Fruit fly (Drosophila melanogaster) whole organism, embryonic: ENCODE data around the gene CG11596.
A peak's percentile ranks its signal among the peaks of the same experiment; 100 is the strongest.

Source experiments
- Abd-B ChIP-seq: fragments of 200-800 bp; sonication (Bioruptor generic); optimal IDR thresholded peaks from 2 replicates; lab custom pipeline; 2018; ENCODE audit warnings: missing biosample characterization, mild to moderate bottlenecking, missing genetic modification characterization, moderate library complexity
- Aef1 ChIP-seq: fragments of 200-800 bp; sonication (Bioruptor generic); IDR thresholded peaks from 3 replicates; pipeline ENCODE4 v1.3.6; 2022; ENCODE audit warnings: missing biosample characterization, missing genetic modification characterization
- Blimp-1 ChIP-seq: fragments of 200-800 bp; sonication (Bioruptor generic); optimal IDR thresholded peaks from 3 replicates; lab custom pipeline; 2018; ENCODE audit warnings: missing biosample characterization, missing genetic modification characterization, mild to moderate bottlenecking, moderate library complexity, missing genetic modification reagents
- CG1024 ChIP-seq: fragments of 200-800 bp; sonication (Bioruptor generic); IDR thresholded peaks from 2 replicates; pipeline ENCODE4 v1.3.6; 2022; ENCODE audit warnings: missing biosample characterization, missing genetic modification characterization
- CG10366 ChIP-seq: fragments of 200-800 bp; sonication (Bioruptor generic); IDR thresholded peaks from 2 replicates; pipeline ENCODE4 v1.3.6; 2022; ENCODE audit warnings: missing biosample characterization, missing genetic modification characterization
- CG10462 ChIP-seq: fragments of 200-800 bp; sonication (Bioruptor generic); optimal IDR thresholded peaks from 2 replicates; lab custom pipeline; 2016; ENCODE audit warnings: missing biosample characterization, missing genetic modification characterization
- CG10543 ChIP-seq: fragments of 200-800 bp; sonication (Bioruptor generic); optimal IDR thresholded peaks from 3 replicates; lab custom pipeline; 2017; ENCODE audit warnings: missing biosample characterization, mild to moderate bottlenecking, missing genetic modification characterization, moderate library complexity
- CG10654 ChIP-seq: fragments of 200-800 bp; sonication (Bioruptor generic); optimal IDR thresholded peaks from 2 replicates; lab custom pipeline; 2016; ENCODE audit warnings: missing biosample characterization, missing genetic modification characterization
- CG12155 ChIP-seq: fragments of 200-800 bp; sonication (Bioruptor generic); optimal IDR thresholded peaks from 3 replicates; lab custom pipeline; 2016; ENCODE audit warnings: missing biosample characterization, missing genetic modification characterization
- CG12769 ChIP-seq: fragments of 200-800 bp; sonication (Bioruptor generic); optimal IDR thresholded peaks from 2 replicates; lab custom pipeline; 2019; ENCODE audit warnings: missing biosample characterization, mild to moderate bottlenecking, missing genetic modification characterization, moderate library complexity
- CG13424 ChIP-seq: fragments of 200-800 bp; sonication (Bioruptor generic); optimal IDR thresholded peaks from 2 replicates; lab custom pipeline; 2019; ENCODE audit warnings: missing biosample characterization, mild to moderate bottlenecking, missing genetic modification characterization, moderate library complexity
- CG13775 ChIP-seq: fragments of 200-800 bp; sonication (Bioruptor generic); optimal IDR thresholded peaks from 3 replicates; lab custom pipeline; 2017; ENCODE audit warnings: missing biosample characterization, mild to moderate bottlenecking, missing genetic modification characterization
- CG15479 ChIP-seq: fragments of 200-800 bp; sonication (Bioruptor generic); optimal IDR thresholded peaks from 3 replicates; lab custom pipeline; 2019; ENCODE audit warnings: missing biosample characterization, mild to moderate bottlenecking, missing genetic modification characterization, moderate library complexity
- CG16863 ChIP-seq: fragments of 200-800 bp; sonication (Bioruptor generic); optimal IDR thresholded peaks from 3 replicates; lab custom pipeline; 2016; ENCODE audit warnings: missing biosample characterization, missing genetic modification characterization
- CG18011 ChIP-seq: fragments of 200-800 bp; sonication (Bioruptor generic); optimal IDR thresholded peaks from 2 replicates; lab custom pipeline; 2017; ENCODE audit warnings: missing biosample characterization, missing genetic modification characterization, mild to moderate bottlenecking, moderate library complexity, missing genotype
- CG43689 ChIP-seq: fragments of 200-800 bp; sonication (Bioruptor generic); IDR thresholded peaks from 2 replicates; pipeline ENCODE4 v1.3.6; 2022; ENCODE audit warnings: missing biosample characterization, missing genetic modification characterization
- CG4617 ChIP-seq: fragments of 200-800 bp; sonication (Bioruptor generic); optimal IDR thresholded peaks from 3 replicates; lab custom pipeline; 2016; ENCODE audit warnings: missing biosample characterization, missing genetic modification characterization, borderline replicate concordance
- CG4707 ChIP-seq: fragments of 200-800 bp; sonication (Bioruptor generic); optimal IDR thresholded peaks from 2 replicates; lab custom pipeline; 2018; ENCODE audit warnings: missing biosample characterization, mild to moderate bottlenecking, missing genetic modification characterization, moderate library complexity
- CG4854 ChIP-seq: fragments of 200-800 bp; sonication (Bioruptor generic); optimal IDR thresholded peaks from 2 replicates; lab custom pipeline; 2016; ENCODE audit warnings: missing biosample characterization, missing genetic modification characterization, inconsistent platforms
- CG6654 ChIP-seq: fragments of 200-800 bp; sonication (Bioruptor generic); optimal IDR thresholded peaks from 2 replicates; lab custom pipeline; 2017; ENCODE audit warnings: missing biosample characterization, mild to moderate bottlenecking, missing genetic modification characterization
- CG8359 ChIP-seq: fragments of 200-800 bp; sonication (Bioruptor generic); optimal IDR thresholded peaks from 2 replicates; lab custom pipeline; 2017; ENCODE audit warnings: missing biosample characterization, mild to moderate bottlenecking, missing genetic modification characterization, borderline replicate concordance
- CG8765 ChIP-seq: fragments of 200-800 bp; sonication (Bioruptor generic); IDR thresholded peaks from 2 replicates; pipeline ENCODE4 v1.3.6; 2022; ENCODE audit warnings: missing biosample characterization, missing genetic modification characterization
- CG9437 ChIP-seq: fragments of 200-800 bp; sonication (Bioruptor generic); optimal IDR thresholded peaks from 2 replicates; lab custom pipeline; 2018; ENCODE audit warnings: missing biosample characterization, mild to moderate bottlenecking, missing genetic modification characterization
- CkIIα-i1 ChIP-seq: fragments of 200-800 bp; sonication (Bioruptor generic); IDR thresholded peaks from 2 replicates; pipeline ENCODE4 v1.3.6; 2022; ENCODE audit warnings: missing biosample characterization, missing genetic modification characterization
- Deaf1 ChIP-seq: fragments of 200-800 bp; optimal IDR thresholded peaks from 3 replicates; lab custom pipeline; 2019; ENCODE audit warnings: missing biosample characterization, mild to moderate bottlenecking, missing genetic modification characterization, moderate library complexity
- Ets97D ChIP-seq: fragments of 200-800 bp; sonication (Bioruptor generic); optimal IDR thresholded peaks from 3 replicates; lab custom pipeline; 2016; ENCODE audit warnings: missing biosample characterization, missing genetic modification characterization
- Gug ChIP-seq: fragments of 200-800 bp; sonication (Bioruptor generic); IDR thresholded peaks from 4 replicates; pipeline ENCODE4 v1.3.6; 2022; ENCODE audit warnings: missing biosample characterization, missing genetic modification characterization
- H2.0 ChIP-seq: fragments of 200-800 bp; sonication (Bioruptor generic); IDR thresholded peaks from 2 replicates; pipeline ENCODE4 v1.3.6; 2022; ENCODE audit warnings: missing biosample characterization, missing genetic modification characterization
- HmgD ChIP-seq: fragments of 200-800 bp; sonication (Bioruptor generic); optimal IDR thresholded peaks from 3 replicates; lab custom pipeline; 2016; ENCODE audit warnings: missing biosample characterization, missing genetic modification characterization
- Lim3 ChIP-seq: fragments of 200-800 bp; sonication (Bioruptor generic); IDR thresholded peaks from 2 replicates; pipeline ENCODE4 v1.3.6; 2022; ENCODE audit warnings: missing biosample characterization, missing genetic modification characterization
- Mad ChIP-seq: fragments of 200-800 bp; sonication (Bioruptor generic); optimal IDR thresholded peaks from 2 replicates; lab custom pipeline; 2016; ENCODE audit warnings: missing biosample characterization, missing genetic modification characterization
- NC2α ChIP-seq: fragments of 200-800 bp; sonication (Bioruptor generic); optimal IDR thresholded peaks from 2 replicates; lab custom pipeline; 2016; ENCODE audit warnings: missing biosample characterization, missing genetic modification characterization
- Sry-β ChIP-seq: fragments of 200-800 bp; sonication (Bioruptor generic); optimal IDR thresholded peaks from 2 replicates; lab custom pipeline; 2018; ENCODE audit warnings: missing biosample characterization, mild to moderate bottlenecking, missing genetic modification characterization, moderate library complexity
- Trl ChIP-seq, 3 experiments: fragments of >200 bp in 2 of 3; fragments of 200-800 bp in 1 of 3; sonication (Bioruptor generic) in 1 of 3; optimal IDR thresholded peaks; 2 replicates in 1 of 3; 3 replicates in 2 of 3; lab custom pipeline; 2016 to 2017; ENCODE audit warnings: missing biosample characterization in 1 of 3, missing genetic modification characterization in 1 of 3
- bsh ChIP-seq, 2 experiments: fragments of 200-800 bp; sonication (Bioruptor generic); optimal IDR thresholded peaks; 2 replicates each; lab custom pipeline; 2017 to 2018; ENCODE audit warnings: mild to moderate bottlenecking in 2 of 2, missing biosample characterization in 2 of 2, missing genetic modification characterization in 2 of 2, moderate library complexity in 1 of 2
- cato ChIP-seq: fragments of 200-800 bp; sonication (Bioruptor generic); optimal IDR thresholded peaks from 2 replicates; lab custom pipeline; 2016; ENCODE audit warnings: missing biosample characterization, missing genetic modification characterization, borderline replicate concordance
- caup ChIP-seq: fragments of 200-800 bp; sonication (Bioruptor generic); optimal IDR thresholded peaks from 3 replicates; lab custom pipeline; 2017; ENCODE audit warnings: missing biosample characterization, mild to moderate bottlenecking, missing genetic modification characterization, moderate library complexity; ENCODE audit not compliant: severe bottlenecking
- cg ChIP-seq: fragments of 200-800 bp; sonication (Bioruptor generic); optimal IDR thresholded peaks from 3 replicates; lab custom pipeline; 2019; ENCODE audit warnings: missing biosample characterization, mild to moderate bottlenecking, missing genetic modification characterization, moderate library complexity
- corto ChIP-seq: fragments of 200-800 bp; sonication (Bioruptor generic); optimal IDR thresholded peaks from 2 replicates; lab custom pipeline; 2016; ENCODE audit warnings: missing biosample characterization, mild to moderate bottlenecking, missing genetic modification characterization, moderate library complexity
- crol ChIP-seq: fragments of 200-800 bp; sonication (Bioruptor generic); IDR thresholded peaks from 2 replicates; pipeline ENCODE4 v1.3.6; 2022; ENCODE audit warnings: missing biosample characterization, missing genetic modification characterization
- disco-r ChIP-seq: fragments of 200-800 bp; sonication (Bioruptor generic); optimal IDR thresholded peaks from 2 replicates; lab custom pipeline; 2016; ENCODE audit warnings: missing biosample characterization, missing genetic modification characterization
- ewg ChIP-seq: fragments of 200-800 bp; sonication (Bioruptor generic); optimal IDR thresholded peaks from 3 replicates; lab custom pipeline; 2017; ENCODE audit warnings: mild to moderate bottlenecking, missing biosample characterization, missing genetic modification reagents, missing genetic modification characterization
- fd96Cb ChIP-seq: fragments of 200-800 bp; sonication (Bioruptor generic); optimal IDR thresholded peaks from 2 replicates; lab custom pipeline; 2018; ENCODE audit warnings: missing biosample characterization, mild to moderate bottlenecking, missing genetic modification characterization, moderate library complexity
- her ChIP-seq: fragments of 200-800 bp; sonication (Bioruptor generic); optimal IDR thresholded peaks from 2 replicates; lab custom pipeline; 2016; ENCODE audit warnings: missing biosample characterization, missing genetic modification characterization
- knrl ChIP-seq: fragments of 200-800 bp; sonication (Bioruptor generic); IDR thresholded peaks from 3 replicates; pipeline ENCODE4 v1.3.6; 2022; ENCODE audit warnings: missing biosample characterization, missing genetic modification characterization; ENCODE audit not compliant: partially characterized antibody
- nmo ChIP-seq: fragments of 200-800 bp; sonication (Bioruptor generic); optimal IDR thresholded peaks from 2 replicates; lab custom pipeline; 2018; ENCODE audit warnings: missing biosample characterization, mild to moderate bottlenecking, missing genetic modification characterization, moderate library complexity
- pfk ChIP-seq: fragments of 200-800 bp; sonication (Bioruptor generic); optimal IDR thresholded peaks from 2 replicates; lab custom pipeline; 2018; ENCODE audit warnings: missing biosample characterization, mild to moderate bottlenecking, missing genetic modification characterization, moderate library complexity
- slou ChIP-seq: fragments of 200-800 bp; sonication (Bioruptor generic); optimal IDR thresholded peaks from 3 replicates; lab custom pipeline; 2016; ENCODE audit warnings: missing biosample characterization, missing genetic modification characterization

The CG11596 gene

dm6 chrX:1966779-1967520, 39.5 kb downstream of the CG11596 start (continued):
- TF ChIP-seq cg (GFP tag; lab: Kevin White, UChicago) = peak; percentile 21
- TF ChIP-seq NC2α = no peak
- 0 out of 3 replicates have a peak, but pooled peaks have one; percentile 6 for TF ChIP-seq Aef1 (GFP tag; lab: Robert Waterston, UW)
- no peak for TF ChIP-seq caup
- TF ChIP-seq HmgD = no peak
- no peak for TF ChIP-seq CG13775
- no peak for TF ChIP-seq CG4707 (GFP tag; lab: Kevin White, UChicago)
- TF ChIP-seq bsh (GFP tag; optimal IDR thresholded peaks at IDR 0.05; lab: Kevin White, UChicago) = peak in 1 of 2 experiments; percentile 1
- TF ChIP-seq CG16863 (GFP tag; lab: Kevin White, UChicago) = no peak
- no peak for TF ChIP-seq CG12155 (GFP tag; lab: Kevin White, UChicago)
- no peak for TF ChIP-seq Mad (GFP tag; lab: Kevin White, UChicago)
- TF ChIP-seq CG4617 (GFP tag; lab: Kevin White, UChicago) = no peak
- no peak for TF ChIP-seq Abd-B
- peak; percentile 41 for TF ChIP-seq CG12769 (tag; lab: Kevin White, UChicago)
- peak; percentile 10 to 12 for TF ChIP-seq Trl (optimal IDR thresholded peaks at IDR 0.05; lab: Kevin White, UChicago)
- no peak for TF ChIP-seq Trl (GFP tag; optimal IDR thresholded peaks at IDR 0.05; lab: Kevin White, UChicago)
- no peak for TF ChIP-seq CG10543 (GFP tag; lab: Kevin White, UChicago)
- TF ChIP-seq CG1024 = no peak
- TF ChIP-seq Blimp-1 (GFP tag; lab: Kevin White, UChicago) = peak; percentile 21
- TF ChIP-seq Ets97D (GFP tag; lab: Kevin White, UChicago) = no peak
- no peak for TF ChIP-seq pfk (GFP tag; lab: Kevin White, UChicago)
- peak; percentile 19; the same call in 1 of the 2 replicates for TF ChIP-seq CG10366 (GFP tag; lab: Robert Waterston, UW)
- TF ChIP-seq Gug = no peak
- no peak for TF ChIP-seq her (GFP tag; lab: Kevin White, UChicago)
- no peak for TF ChIP-seq knrl (GFP tag; lab: Robert Waterston, UW)
- TF ChIP-seq CG9437 = no peak
- TF ChIP-seq nmo (GFP tag; lab: Kevin White, UChicago) = peak; percentile 6
- peak; percentile 50 for TF ChIP-seq crol (GFP tag; lab: Robert Waterston, UW)
- TF ChIP-seq CG15479 = no peak
- no peak for TF ChIP-seq slou (GFP tag; lab: Kevin White, UChicago)
- TF ChIP-seq CG4854 (GFP tag; lab: Kevin White, UChicago) = no peak
- no peak for TF ChIP-seq CG10462 (GFP tag; lab: Kevin White, UChicago)
- no peak for TF ChIP-seq disco-r (GFP tag; lab: Kevin White, UChicago)
- TF ChIP-seq corto = no peak
- TF ChIP-seq CG13424 = no peak
- TF ChIP-seq CG8359 (GFP tag; lab: Kevin White, UChicago) = no peak
- no peak for TF ChIP-seq CG8765
- no peak for TF ChIP-seq CkIIα-i1 (GFP tag; lab: Robert Waterston, UW)
- TF ChIP-seq cato (GFP tag; lab: Kevin White, UChicago) = no peak
- no peak for TF ChIP-seq Lim3
- no peak for TF ChIP-seq CG43689
- peak; percentile 1 for TF ChIP-seq ewg (GFP tag; lab: Kevin White, UChicago)
- TF ChIP-seq CG6654 (GFP tag; lab: Kevin White, UChicago) = peak; percentile 6
- TF ChIP-seq CG18011 (GFP tag; lab: Kevin White, UChicago) = no peak
- TF ChIP-seq fd96Cb (tag; lab: Kevin White, UChicago) = peak; percentile 8
- no peak for TF ChIP-seq Sry-β (GFP tag; lab: Kevin White, UChicago)
- TF ChIP-seq Deaf1 = peak; percentile 53
- TF ChIP-seq H2.0 (GFP tag; lab: Robert Waterston, UW) = no peak
- no peak for TF ChIP-seq CG10654
